Fruit fly (Drosophila melanogaster) whole organism, embryonic: ENCODE measurements around the gene mRpS31.

Experiments used
- Blimp-1 ChIP-seq: fragments of 200-800 bp; sonication (Bioruptor generic); optimal IDR thresholded peaks from 3 replicates; lab custom pipeline; 2018; ENCODE audit warnings: missing biosample characterization, missing genetic modification characterization, mild to moderate bottlenecking, moderate library complexity, missing genetic modification reagents
- CG1024 ChIP-seq: fragments of 200-800 bp; sonication (Bioruptor generic); IDR thresholded peaks from 2 replicates; pipeline ENCODE4 v1.3.6; 2022; ENCODE audit warnings: missing biosample characterization, missing genetic modification characterization
- CG10267 ChIP-seq: fragments of 200-800 bp; sonication (Bioruptor generic); optimal IDR thresholded peaks from 2 replicates; lab custom pipeline; 2018; ENCODE audit warnings: missing biosample characterization, mild to moderate bottlenecking, missing genetic modification characterization, moderate library complexity
- CG10462 ChIP-seq: fragments of 200-800 bp; sonication (Bioruptor generic); optimal IDR thresholded peaks from 2 replicates; lab custom pipeline; 2016; ENCODE audit warnings: missing biosample characterization, missing genetic modification characterization
- CG11398 ChIP-seq: fragments of 200-800 bp; sonication (Bioruptor generic); optimal IDR thresholded peaks from 2 replicates; lab custom pipeline; 2016; ENCODE audit warnings: missing biosample characterization, missing genetic modification characterization
- CG12391 ChIP-seq: fragments of 200-800 bp; sonication (Bioruptor generic); optimal IDR thresholded peaks from 3 replicates; lab custom pipeline; 2018; ENCODE audit warnings: missing biosample characterization, mild to moderate bottlenecking, missing genetic modification characterization, moderate library complexity
- CG12659 ChIP-seq: fragments of 200-800 bp; sonication (Bioruptor generic); optimal IDR thresholded peaks from 3 replicates; lab custom pipeline; 2017; ENCODE audit warnings: mild to moderate bottlenecking, missing biosample characterization, missing genetic modification reagents, missing genetic modification characterization
- CG14860 ChIP-seq: fragments of 200-800 bp; sonication (Bioruptor generic); IDR thresholded peaks from 3 replicates; pipeline ENCODE4 v1.3.6; 2022; ENCODE audit warnings: missing biosample characterization, missing genetic modification characterization; ENCODE audit not compliant: partially characterized antibody
- CG1792 ChIP-seq: fragments of 200-800 bp; sonication (Bioruptor generic); optimal IDR thresholded peaks from 2 replicates; lab custom pipeline; 2016; ENCODE audit warnings: missing biosample characterization, missing genetic modification characterization
- CG18599 ChIP-seq: fragments of 200-800 bp; sonication (Bioruptor generic); optimal IDR thresholded peaks from 3 replicates; lab custom pipeline; 2017; ENCODE audit warnings: missing biosample characterization, missing genetic modification characterization, mild to moderate bottlenecking, moderate library complexity, missing genetic modification reagents
- CG30403 ChIP-seq: fragments of 200-800 bp; sonication (Bioruptor generic); optimal IDR thresholded peaks from 3 replicates; lab custom pipeline; 2016; ENCODE audit warnings: missing biosample characterization, missing genetic modification characterization
- CG3726 ChIP-seq: fragments of 200-800 bp; sonication (Bioruptor generic); IDR thresholded peaks from 3 replicates; pipeline ENCODE4, ENCODE4 v1.3.6; 2022; ENCODE audit warnings: missing biosample characterization, missing genetic modification characterization
- CG6791 ChIP-seq: fragments of 200-800 bp; sonication (Bioruptor generic); IDR thresholded peaks from 3 replicates; pipeline ENCODE4 v1.3.6; 2022; ENCODE audit warnings: missing biosample characterization, missing genetic modification characterization; ENCODE audit not compliant: partially characterized antibody
- CkIIα-i1 ChIP-seq: fragments of 200-800 bp; sonication (Bioruptor generic); IDR thresholded peaks from 2 replicates; pipeline ENCODE4 v1.3.6; 2022; ENCODE audit warnings: missing biosample characterization, missing genetic modification characterization
- Dll ChIP-seq: fragments of 200-800 bp; sonication (Bioruptor generic); IDR thresholded peaks from 4 replicates; pipeline ENCODE4 v1.3.6; 2022; ENCODE audit warnings: missing biosample characterization, missing genetic modification characterization; ENCODE audit not compliant: partially characterized antibody
- ERR ChIP-seq: fragments of 200-800 bp; sonication (Bioruptor generic); optimal IDR thresholded peaks from 2 replicates; lab custom pipeline; 2016; ENCODE audit warnings: missing biosample characterization, missing genetic modification characterization
- Fer2 ChIP-seq: fragments of 200-800 bp; sonication (Bioruptor generic); optimal IDR thresholded peaks from 2 replicates; lab custom pipeline; 2018; ENCODE audit warnings: missing biosample characterization, mild to moderate bottlenecking, missing genetic modification characterization, moderate library complexity
- Hey ChIP-seq: fragments of 200-800 bp; sonication (Bioruptor generic); optimal IDR thresholded peaks from 3 replicates; lab custom pipeline; 2018; ENCODE audit warnings: missing biosample characterization, mild to moderate bottlenecking, missing genetic modification characterization
- Lim3 ChIP-seq: fragments of 200-800 bp; sonication (Bioruptor generic); IDR thresholded peaks from 2 replicates; pipeline ENCODE4 v1.3.6; 2022; ENCODE audit warnings: missing biosample characterization, missing genetic modification characterization
- Mad ChIP-seq: fragments of 200-800 bp; sonication (Bioruptor generic); optimal IDR thresholded peaks from 2 replicates; lab custom pipeline; 2016; ENCODE audit warnings: missing biosample characterization, missing genetic modification characterization
- Meics ChIP-seq: fragments of 200-800 bp; sonication (Bioruptor generic); optimal IDR thresholded peaks from 2 replicates; lab custom pipeline; 2017; ENCODE audit warnings: missing biosample characterization, mild to moderate bottlenecking, missing genetic modification characterization
- Rfx ChIP-seq: fragments of 200-800 bp; sonication (Bioruptor generic); IDR thresholded peaks from 2 replicates; pipeline ENCODE4 v1.3.6; 2022; ENCODE audit warnings: missing biosample characterization, missing genetic modification characterization
- Ssrp ChIP-seq: fragments of 200-800 bp; sonication (Bioruptor generic); optimal IDR thresholded peaks from 2 replicates; lab custom pipeline; 2018; ENCODE audit warnings: missing biosample characterization, mild to moderate bottlenecking, missing genetic modification characterization, moderate library complexity
- ac ChIP-seq: fragments of 200-800 bp; sonication (Bioruptor generic); optimal IDR thresholded peaks from 3 replicates; lab custom pipeline; 2017; ENCODE audit warnings: missing biosample characterization, mild to moderate bottlenecking, missing genetic modification characterization
- amos ChIP-seq: fragments of 200-800 bp; sonication (Bioruptor generic); IDR thresholded peaks from 2 replicates; pipeline ENCODE4 v1.3.6; 2022; ENCODE audit warnings: missing biosample characterization, missing genetic modification characterization; ENCODE audit not compliant: partially characterized antibody
- aop ChIP-seq: fragments of 200-800 bp; sonication (Bioruptor generic); IDR thresholded peaks from 2 replicates; pipeline ENCODE4 v1.3.6; 2022; ENCODE audit warnings: missing biosample characterization, missing genetic modification characterization
- cg ChIP-seq: fragments of 200-800 bp; sonication (Bioruptor generic); optimal IDR thresholded peaks from 3 replicates; lab custom pipeline; 2019; ENCODE audit warnings: missing biosample characterization, mild to moderate bottlenecking, missing genetic modification characterization, moderate library complexity
- ci ChIP-seq: fragments of 200-800 bp; sonication (Bioruptor generic); IDR thresholded peaks from 3 replicates; pipeline ENCODE4 v1.3.6; 2022; ENCODE audit warnings: missing biosample characterization, missing genetic modification characterization
- corto ChIP-seq: fragments of 200-800 bp; sonication (Bioruptor generic); optimal IDR thresholded peaks from 2 replicates; lab custom pipeline; 2016; ENCODE audit warnings: missing biosample characterization, mild to moderate bottlenecking, missing genetic modification characterization, moderate library complexity
- crol ChIP-seq: fragments of 200-800 bp; sonication (Bioruptor generic); IDR thresholded peaks from 2 replicates; pipeline ENCODE4 v1.3.6; 2022; ENCODE audit warnings: missing biosample characterization, missing genetic modification characterization
- dpn ChIP-seq, 2 experiments: fragments of 200-800 bp; sonication (Bioruptor generic); optimal IDR thresholded peaks; 3 replicates each; lab custom pipeline; 2016; ENCODE audit warnings: missing biosample characterization in 2 of 2, missing genetic modification characterization in 2 of 2
- exex ChIP-seq: fragments of 200-800 bp; sonication (Bioruptor generic); optimal IDR thresholded peaks from 4 replicates; lab custom pipeline; 2018; ENCODE audit warnings: missing biosample characterization, mild to moderate bottlenecking, missing genetic modification characterization, moderate library complexity
- ftz-f1 ChIP-seq: fragments of 200-800 bp; sonication (Bioruptor generic); optimal IDR thresholded peaks from 2 replicates; lab custom pipeline; 2016; ENCODE audit warnings: missing biosample characterization, missing genetic modification characterization
- gcm2 ChIP-seq: fragments of 200-800 bp; sonication (Bioruptor generic); optimal IDR thresholded peaks from 2 replicates; lab custom pipeline; 2016; ENCODE audit warnings: missing biosample characterization, missing genetic modification characterization
- h ChIP-seq: fragments of >200 bp; optimal IDR thresholded peaks from 2 replicates; lab custom pipeline; 2017
- jumu ChIP-seq: fragments of 200-800 bp; sonication (Bioruptor generic); optimal IDR thresholded peaks from 3 replicates; lab custom pipeline; 2016; ENCODE audit warnings: missing biosample characterization, missing genetic modification characterization
- klu ChIP-seq: fragments of 200-800 bp; sonication (Bioruptor generic); IDR thresholded peaks from 2 replicates; pipeline ENCODE4 v1.3.6; 2022; ENCODE audit warnings: missing biosample characterization, missing genetic modification characterization
- nerfin-1 ChIP-seq: fragments of 200-800 bp; sonication (Bioruptor generic); optimal IDR thresholded peaks from 3 replicates; lab custom pipeline; 2019; ENCODE audit warnings: missing biosample characterization, mild to moderate bottlenecking, missing genetic modification characterization, moderate library complexity
- pb ChIP-seq: fragments of 200-800 bp; sonication (Bioruptor generic); optimal IDR thresholded peaks from 3 replicates; lab custom pipeline; 2016; ENCODE audit warnings: missing biosample characterization, missing genetic modification characterization
- pum ChIP-seq: fragments of 200-800 bp; sonication (Bioruptor generic); optimal IDR thresholded peaks from 2 replicates; lab custom pipeline; 2016; ENCODE audit warnings: missing biosample characterization, missing genetic modification characterization
- ranshi ChIP-seq: fragments of 200-800 bp; sonication (Bioruptor generic); IDR thresholded peaks from 2 replicates; pipeline ENCODE4 v1.3.6; 2022; ENCODE audit warnings: missing biosample characterization, missing genetic modification characterization
- scrt ChIP-seq: fragments of 200-800 bp; sonication (Bioruptor generic); optimal IDR thresholded peaks from 2 replicates; lab custom pipeline; 2018; ENCODE audit warnings: missing biosample characterization, mild to moderate bottlenecking, missing genetic modification characterization, moderate library complexity
- slou ChIP-seq: fragments of 200-800 bp; sonication (Bioruptor generic); optimal IDR thresholded peaks from 3 replicates; lab custom pipeline; 2016; ENCODE audit warnings: missing biosample characterization, missing genetic modification characterization
- sna ChIP-seq: fragments of 200-800 bp; sonication (Bioruptor generic); IDR thresholded peaks from 2 replicates; pipeline ENCODE4 v1.3.6; 2022; ENCODE audit warnings: missing biosample characterization, missing genetic modification characterization; ENCODE audit not compliant: partially characterized antibody
- vfl ChIP-seq: fragments of 200-800 bp; sonication (Bioruptor generic); optimal IDR thresholded peaks from 2 replicates; lab custom pipeline; 2016; ENCODE audit warnings: missing biosample characterization, missing genetic modification characterization
- vnd ChIP-seq: fragments of 200-800 bp; sonication (Bioruptor generic); IDR thresholded peaks from 3 replicates; pipeline ENCODE4 v1.3.6; 2022; ENCODE audit warnings: missing biosample characterization, missing genetic modification characterization; ENCODE audit not compliant: partially characterized antibody
- vvl ChIP-seq: fragments of 200-800 bp; sonication (Bioruptor generic); IDR thresholded peaks from 2 replicates; pipeline ENCODE4 v1.3.6; 2022; ENCODE audit warnings: missing biosample characterization, missing genetic modification characterization
- wdn ChIP-seq: fragments of 200-800 bp; sonication (Bioruptor generic); IDR thresholded peaks from 2 replicates; pipeline ENCODE4 v1.3.6; 2022; ENCODE audit warnings: missing biosample characterization, missing genetic modification characterization
- zen2 ChIP-seq: fragments of 200-800 bp; sonication (Bioruptor generic); IDR thresholded peaks from 3 replicates; pipeline ENCODE4 v1.3.6; 2022; ENCODE audit warnings: missing biosample characterization, missing genetic modification characterization; ENCODE audit not compliant: partially characterized antibody

Gene mRpS31

dm6 chr3L:16004401-16005237 is at the start of gene mRpS31, which contains the start of gene hzg (continued):
- TF ChIP-seq Blimp-1 (GFP tag; lab: Kevin White, UChicago), result peak; percentile 65
- TF ChIP-seq amos, result no peak; the same call in 1 of the 2 replicates
- peak; percentile 46 to 65 for TF ChIP-seq dpn (GFP tag; optimal IDR thresholded peaks at IDR 0.05; lab: Kevin White, UChicago)
- peak; percentile 54; the same call in 1 of the 2 replicates for TF ChIP-seq vvl
- TF ChIP-seq CG1792 (GFP tag; lab: Kevin White, UChicago), result peak; percentile 13
- TF ChIP-seq h (lab: Kevin White, UChicago), result no peak
- 0 out of 2 replicates have a peak, but pooled peaks have one; percentile 49 for TF ChIP-seq wdn (GFP tag; lab: Robert Waterston, UW)
- no peak for TF ChIP-seq klu (GFP tag; lab: Robert Waterston, UW)
- no peak for TF ChIP-seq Mad (GFP tag; lab: Kevin White, UChicago)
- peak; percentile 66 for TF ChIP-seq Rfx (GFP tag; lab: Robert Waterston, UW)
- no peak for TF ChIP-seq crol (GFP tag; lab: Robert Waterston, UW)
- peak; percentile 20 for TF ChIP-seq Fer2 (tag; lab: Kevin White, UChicago)
- TF ChIP-seq CkIIα-i1, result no peak
- no peak for TF ChIP-seq ftz-f1
- TF ChIP-seq ERR (GFP tag; lab: Kevin White, UChicago), result no peak
- TF ChIP-seq CG18599 (GFP tag; lab: Kevin White, UChicago), result peak; percentile 49
- TF ChIP-seq zen2 (GFP tag; lab: Robert Waterston, UW), result no peak
- TF ChIP-seq CG3726 (GFP tag; lab: Robert Waterston, UW), result no peak
- TF ChIP-seq CG10462, result peak; percentile 32
- TF ChIP-seq CG14860, result no peak
- TF ChIP-seq CG10267 (tag; lab: Kevin White, UChicago), result peak; percentile 67
- peak; percentile 34 for TF ChIP-seq scrt (GFP tag; lab: Kevin White, UChicago)
- no peak for TF ChIP-seq vfl
- no peak; the same call in 2 of the 3 replicates for TF ChIP-seq CG6791 (GFP tag; lab: Robert Waterston, UW)
- no peak for TF ChIP-seq vnd (GFP tag; lab: Robert Waterston, UW)
- TF ChIP-seq CG11398, result no peak
- TF ChIP-seq slou, result no peak
- peak; percentile 41 for TF ChIP-seq jumu (GFP tag; lab: Kevin White, UChicago)
- TF ChIP-seq aop, result no peak
- TF ChIP-seq CG12659 (GFP tag; lab: Kevin White, UChicago), result peak; percentile 42
- TF ChIP-seq Dll (GFP tag; lab: Robert Waterston, UW), result no peak
- peak; percentile 55 for TF ChIP-seq Ssrp
- TF ChIP-seq pum (GFP tag; lab: Kevin White, UChicago), result peak; percentile 54
- no peak for TF ChIP-seq gcm2 (GFP tag; lab: Kevin White, UChicago)
- peak; percentile 62 for TF ChIP-seq cg (GFP tag; lab: Kevin White, UChicago)
- no peak for TF ChIP-seq Hey
- no peak for TF ChIP-seq CG1024 (GFP tag; lab: Robert Waterston, UW)
- TF ChIP-seq CG30403 (GFP tag; lab: Kevin White, UChicago), result peak; percentile 74
- peak; percentile 12 for TF ChIP-seq pb
- no peak for TF ChIP-seq ac
- TF ChIP-seq exex (tag; lab: Kevin White, UChicago), result peak; percentile 6
- peak; percentile 25 for TF ChIP-seq Meics (GFP tag; lab: Kevin White, UChicago)
- no peak for TF ChIP-seq sna (GFP tag; lab: Robert Waterston, UW)
- no peak for TF ChIP-seq Lim3 (GFP tag; lab: Robert Waterston, UW)
- TF ChIP-seq corto, result peak; percentile 28
- TF ChIP-seq ci (GFP tag; lab: Robert Waterston, UW), result no peak
- peak; percentile 81 for TF ChIP-seq CG12391
- TF ChIP-seq ranshi (GFP tag; lab: Robert Waterston, UW), result peak; percentile 65; the same call in 1 of the 2 replicates
- peak; percentile 27 for TF ChIP-seq nerfin-1
